Worm (Caenorhabditis elegans) whole organism, L1 larva: Measurements from ENCODE around the gene F07C3.3.

ENCODE experiments used
- F16B12.6 ChIP-seq: fragments of 150-350 bp; optimal IDR thresholded peaks from 2 replicates; lab custom pipeline; 2014; ENCODE audit warnings: missing biosample characterization, missing genetic modification characterization
- Y116A8C.19 ChIP-seq: sonication (generic microtip); optimal IDR thresholded peaks from 2 replicates; lab custom pipeline; 2016; ENCODE audit warnings: missing compliant biosample characterization, missing genetic modification characterization, borderline replicate concordance
- alr-1 ChIP-seq: fragments of 200-800 bp; sonication (Bioruptor generic); optimal IDR thresholded peaks from 2 replicates; lab custom pipeline; 2018; ENCODE audit warnings: borderline replicate concordance, mild to moderate bottlenecking, missing genetic modification characterization, missing compliant biosample characterization
- aly-2 ChIP-seq: fragments of 150-350 bp; optimal IDR thresholded peaks from 2 replicates; lab custom pipeline; 2014; ENCODE audit warnings: missing biosample characterization, missing genetic modification characterization
- blmp-1 ChIP-seq: fragments of 150-350 bp; optimal IDR thresholded peaks from 2 replicates; lab custom pipeline; 2014; ENCODE audit warnings: missing biosample characterization, missing genetic modification characterization
- ceh-63 ChIP-seq: fragments of 200-800 bp; sonication (Bioruptor generic); optimal IDR thresholded peaks from 2 replicates; lab custom pipeline; 2018; ENCODE audit warnings: mild to moderate bottlenecking, missing genetic modification characterization, missing compliant biosample characterization
- ceh-82 ChIP-seq, 3 experiments: fragments of 150-350 bp in 1 of 3; sonication (generic microtip) in 2 of 3; optimal IDR thresholded peaks; 2 replicates each; lab custom pipeline; 2014 to 2017; ENCODE audit warnings: missing biosample characterization in 3 of 3, missing genetic modification characterization in 3 of 3
- ceh-88 ChIP-seq: fragments of 200-800 bp; sonication (Bioruptor generic); IDR thresholded peaks from 2 replicates; pipeline ENCODE4 v1.3.6; 2022; ENCODE audit warnings: missing genetic modification characterization, missing compliant biosample characterization
- ces-1 ChIP-seq: fragments of 150-350 bp; optimal IDR thresholded peaks from 2 replicates; lab custom pipeline; 2014; ENCODE audit warnings: missing biosample characterization, missing genetic modification reagents, missing genetic modification characterization
- dpl-1 ChIP-seq, 3 experiments: fragments of 150-350 bp in 2 of 3; sonication (generic microtip) in 1 of 3; optimal IDR thresholded peaks; 2 replicates each; lab custom pipeline; 2014 to 2017; ENCODE audit warnings: missing biosample characterization in 3 of 3, missing genetic modification characterization in 3 of 3, missing genetic modification reagents in 3 of 3
- efl-1 ChIP-seq, 4 experiments: fragments of 150-350 bp; optimal IDR thresholded peaks in 3 of 4; peaks in 1 of 4; 1 replicate in 1 of 4; 2 replicates in 3 of 4; lab custom pipeline; 2014; ENCODE audit warnings: missing biosample characterization in 2 of 4, missing genetic modification characterization in 2 of 4, missing genetic modification reagents in 2 of 4
- egl-13 ChIP-seq: sonication (generic microtip); optimal IDR thresholded peaks from 2 replicates; lab custom pipeline; 2016; ENCODE audit warnings: missing genotype, missing genetic modification reagents, missing genetic modification characterization, missing compliant biosample characterization
- egl-27 ChIP-seq, 2 experiments: fragments of 150-350 bp in 1 of 2; sonication (generic microtip); optimal IDR thresholded peaks; 3 replicates each; lab custom pipeline; 2017 to 2018; ENCODE audit warnings: missing biosample characterization in 2 of 2, missing genetic modification characterization in 2 of 2, missing genetic modification reagents in 2 of 2
- elt-2 ChIP-seq: sonication (generic microtip); optimal IDR thresholded peaks from 2 replicates; lab custom pipeline; 2016; ENCODE audit warnings: missing genetic modification characterization, mild to moderate bottlenecking, inconsistent platforms, missing compliant biosample characterization, missing genetic modification reagents
- elt-3 ChIP-seq, 6 experiments: fragments of 150-350 bp in 1 of 6; sonication (generic microtip); optimal IDR thresholded peaks; 2 replicates each; lab custom pipeline; 2017 to 2018; ENCODE audit warnings: missing biosample characterization in 6 of 6, missing genetic modification characterization in 6 of 6, inconsistent platforms in 1 of 6
- fkh-4 ChIP-seq: sonication (generic microtip); optimal IDR thresholded peaks from 2 replicates; lab custom pipeline; 2016; ENCODE audit warnings: missing compliant biosample characterization, missing genetic modification characterization, borderline replicate concordance
- fkh-8 ChIP-seq: sonication (generic microtip); optimal IDR thresholded peaks from 2 replicates; lab custom pipeline; 2016; ENCODE audit warnings: mild to moderate bottlenecking, missing genetic modification characterization, missing compliant biosample characterization
- grh-1 ChIP-seq: fragments of 200-800 bp; sonication (Bioruptor generic); IDR thresholded peaks from 2 replicates; pipeline ENCODE4 v1.3.6; 2022; ENCODE audit warnings: missing genetic modification reagents, missing genetic modification characterization, missing compliant biosample characterization
- hpl-2 ChIP-seq: fragments of 150-350 bp; optimal IDR thresholded peaks from 2 replicates; lab custom pipeline; 2014; ENCODE audit warnings: missing biosample characterization, missing genetic modification reagents, missing genetic modification characterization
- jun-1 ChIP-seq: fragments of 150-350 bp; optimal IDR thresholded peaks from 2 replicates; lab custom pipeline; 2014; ENCODE audit warnings: missing biosample characterization, missing genetic modification reagents, missing genetic modification characterization
- lin-13 ChIP-seq: fragments of 150-350 bp; optimal IDR thresholded peaks from 2 replicates; lab custom pipeline; 2014; ENCODE audit warnings: missing biosample characterization, missing genetic modification reagents, missing genetic modification characterization
- lin-14 ChIP-seq: fragments of 200-800 bp; sonication (Bioruptor generic); optimal IDR thresholded peaks from 2 replicates; lab custom pipeline; 2018; ENCODE audit warnings: mild to moderate bottlenecking, missing genetic modification characterization, moderate library complexity, missing compliant biosample characterization
- lin-39 ChIP-seq: fragments of 150-350 bp; optimal IDR thresholded peaks from 2 replicates; lab custom pipeline; 2014; ENCODE audit warnings: missing biosample characterization, missing genetic modification reagents, missing genetic modification characterization
- lir-3 ChIP-seq: sonication (generic microtip); optimal IDR thresholded peaks from 2 replicates; lab custom pipeline; 2016; ENCODE audit warnings: mild to moderate bottlenecking, missing genetic modification characterization, moderate library complexity, missing compliant biosample characterization; ENCODE audit not compliant: poor library complexity
- mef-2 ChIP-seq: fragments of 150-350 bp; optimal IDR thresholded peaks from 2 replicates; lab custom pipeline; 2014; ENCODE audit warnings: missing biosample characterization, missing genetic modification characterization
- nhr-12 ChIP-seq: sonication (generic microtip); optimal IDR thresholded peaks from 2 replicates; lab custom pipeline; 2017; ENCODE audit warnings: missing biosample characterization, missing genetic modification characterization
- nhr-237 ChIP-seq: fragments of 150-350 bp; optimal IDR thresholded peaks from 2 replicates; lab custom pipeline; 2014; ENCODE audit warnings: missing biosample characterization, missing genetic modification characterization
- nhr-47 ChIP-seq: sonication (generic microtip); optimal IDR thresholded peaks from 2 replicates; lab custom pipeline; 2016; ENCODE audit warnings: mild to moderate bottlenecking, missing genetic modification characterization, moderate library complexity, missing compliant biosample characterization
- nhr-71 ChIP-seq: sonication (generic microtip); optimal IDR thresholded peaks from 2 replicates; lab custom pipeline; 2016; ENCODE audit warnings: mild to moderate bottlenecking, missing genetic modification characterization, moderate library complexity, missing compliant biosample characterization
- nhr-77 ChIP-seq: fragments of 150-350 bp; optimal IDR thresholded peaks from 2 replicates; lab custom pipeline; 2014; ENCODE audit warnings: missing biosample characterization, missing genetic modification characterization
- nhr-84 ChIP-seq: sonication (generic microtip); optimal IDR thresholded peaks from 2 replicates; lab custom pipeline; 2017; ENCODE audit warnings: missing biosample characterization, missing genetic modification characterization
- nhr-85 ChIP-seq: sonication (generic microtip); peaks from one replicate; lab custom pipeline; 2016; ENCODE audit warnings: missing genetic modification characterization, inconsistent platforms, missing compliant biosample characterization
- nhr-90 ChIP-seq: sonication (generic microtip); optimal IDR thresholded peaks from 2 replicates; lab custom pipeline; 2016; ENCODE audit warnings: mild to moderate bottlenecking, missing genetic modification characterization, missing compliant biosample characterization; ENCODE audit not compliant: poor library complexity
- pag-3 ChIP-seq: sonication (generic microtip); optimal IDR thresholded peaks from 2 replicates; lab custom pipeline; 2017; ENCODE audit warnings: missing genetic modification characterization, mild to moderate bottlenecking, missing compliant biosample characterization, antibody characterized with exemption, borderline replicate concordance; ENCODE audit not compliant: insufficient read depth
- pax-3 ChIP-seq: fragments of 200-800 bp; sonication (Bioruptor generic); optimal IDR thresholded peaks from 2 replicates; lab custom pipeline; 2018; ENCODE audit warnings: mild to moderate bottlenecking, missing genetic modification characterization, moderate library complexity, missing compliant biosample characterization
- pqm-1 ChIP-seq: sonication (generic microtip); optimal IDR thresholded peaks from 3 replicates; lab custom pipeline; 2017; ENCODE audit warnings: missing biosample characterization, missing genetic modification characterization
- skn-1 ChIP-seq: fragments of 150-350 bp; optimal IDR thresholded peaks from 2 replicates; lab custom pipeline; 2014; ENCODE audit warnings: missing biosample characterization, missing genetic modification characterization
- snu-23 ChIP-seq: sonication (generic microtip); optimal IDR thresholded peaks from 2 replicates; lab custom pipeline; 2016; ENCODE audit warnings: missing genetic modification characterization, missing compliant biosample characterization
- sox-4 ChIP-seq: sonication (generic microtip); optimal IDR thresholded peaks from 2 replicates; lab custom pipeline; 2016; ENCODE audit warnings: missing genetic modification characterization, missing compliant biosample characterization
- sptf-1 ChIP-seq: fragments of 150-350 bp; optimal IDR thresholded peaks from 2 replicates; lab custom pipeline; 2014; ENCODE audit warnings: missing biosample characterization, missing genetic modification characterization
- swsn-7 ChIP-seq: sonication (generic microtip); optimal IDR thresholded peaks from 2 replicates; lab custom pipeline; 2016; ENCODE audit warnings: missing genetic modification characterization, missing compliant biosample characterization
- tbx-2 ChIP-seq: sonication (generic microtip); optimal IDR thresholded peaks from 2 replicates; lab custom pipeline; 2016; ENCODE audit warnings: missing genetic modification characterization, missing compliant biosample characterization
- tlp-1 ChIP-seq: fragments of 150-350 bp; optimal IDR thresholded peaks from 2 replicates; lab custom pipeline; 2014; ENCODE audit warnings: missing biosample characterization, missing genetic modification characterization
- unc-130 ChIP-seq: fragments of 150-350 bp; optimal IDR thresholded peaks from 2 replicates; lab custom pipeline; 2017; ENCODE audit warnings: missing biosample characterization, missing genetic modification characterization, inconsistent platforms
- unc-62 ChIP-seq: fragments of 150-350 bp; optimal IDR thresholded peaks from 2 replicates; lab custom pipeline; 2014; ENCODE audit warnings: missing biosample characterization, missing genetic modification reagents, missing genetic modification characterization
- unc-86 ChIP-seq: sonication (generic microtip); optimal IDR thresholded peaks from 2 replicates; lab custom pipeline; 2016; ENCODE audit warnings: missing genetic modification characterization, missing compliant biosample characterization
- unc-98 ChIP-seq: fragments of 200-800 bp; sonication (Bioruptor generic); IDR thresholded peaks from 2 replicates; pipeline ENCODE4 v1.3.6; 2022; ENCODE audit warnings: missing genetic modification characterization, missing compliant biosample characterization
- xbp-1 ChIP-seq: sonication (generic microtip); optimal IDR thresholded peaks from 2 replicates; lab custom pipeline; 2016; ENCODE audit warnings: missing genetic modification characterization, missing compliant biosample characterization
- ztf-11 ChIP-seq, 2 experiments: sonication (generic microtip); optimal IDR thresholded peaks; 2 replicates each; lab custom pipeline; 2016 to 2017; ENCODE audit warnings: missing genetic modification characterization in 2 of 2, missing biosample characterization in 1 of 2, missing compliant biosample characterization in 1 of 2

Gene F07C3.3

ce11 chrV:9243171-9243996 lies 11.2 kb upstream of the F07C3.3 start, which contains the start of gene glo-4 (continued):
- TF ChIP-seq xbp-1 (peak; percentile 81), unc-130 (tag; lab: Kevin White, UChicago) (no peak), alr-1 (no peak), lir-3 (tag; lab: Kevin White, UChicago) (peak; percentile 28), efl-1 (optimal IDR thresholded peaks at IDR 0.05; lab: Kevin White, UChicago) (peak; percentile 82 to 85), efl-1 (GFP tag; optimal IDR thresholded peaks at IDR 0.05 in 1 of 2; lab: Kevin White, UChicago) (peak; percentile 78 to 97), nhr-85 (tag; lab: Kevin White, UChicago) (peak; percentile 91), nhr-237 (tag; lab: Kevin White, UChicago) (no peak), egl-27 (tag; optimal IDR thresholded peaks at IDR 0.05; lab: Kevin White, UChicago) (no peak), lin-14 (GFP tag; lab: Kevin White, UChicago) (peak; percentile 94), ceh-88 (GFP tag; lab: Robert Waterston, UW) (no peak), tlp-1 (tag; lab: Kevin White, UChicago) (no peak), pax-3 (no peak), swsn-7 (tag; lab: Kevin White, UChicago) (peak; percentile 91), egl-13 (tag; lab: Kevin White, UChicago) (peak; percentile 52), unc-86 (tag; lab: Kevin White, UChicago) (peak; percentile 83), pag-3 (tag; lab: Kevin White, UChicago) (peak; percentile 13), skn-1 (tag; lab: Kevin White, UChicago) (peak; percentile 52), unc-62 (GFP tag; lab: Kevin White, UChicago) (no peak), grh-1 (GFP tag; lab: Robert Waterston, UW) (peak; percentile 57; the same call in 1 of the 2 replicates), ces-1 (no peak), blmp-1 (peak; percentile 88), snu-23 (GFP tag; lab: Kevin White, UChicago) (peak; percentile 92), unc-98 (no peak), elt-3 (tag; optimal IDR thresholded peaks at IDR 0.05; lab: Kevin White, UChicago) (peak in 2 of 6 experiments; percentile 40 to 70), fkh-4 (no peak), elt-2 (tag; lab: Kevin White, UChicago) (peak; percentile 64), sptf-1 (no peak), ztf-11 (tag; optimal IDR thresholded peaks at IDR 0.05; lab: Kevin White, UChicago) (peak in 1 of 2 experiments; percentile 38), aly-2 (tag; lab: Kevin White, UChicago) (peak; percentile 58), jun-1 (tag; lab: Kevin White, UChicago) (peak; percentile 9), nhr-90 (tag; lab: Kevin White, UChicago) (peak; percentile 68), hpl-2 (no peak), dpl-1 (GFP tag; optimal IDR thresholded peaks at IDR 0.05; lab: Kevin White, UChicago) (peak; percentile 74 to 87 (median 83)), fkh-8 (tag; lab: Kevin White, UChicago) (peak; percentile 73), tbx-2 (tag; lab: Kevin White, UChicago) (peak; percentile 90), lin-39 (tag; lab: Kevin White, UChicago) (peak; percentile 34), ceh-63 (GFP tag; lab: Kevin White, UChicago) (no peak), nhr-47 (tag; lab: Kevin White, UChicago) (peak; percentile 85), nhr-84 (tag; lab: Kevin White, UChicago) (no peak), Y116A8C.19 (tag; lab: Kevin White, UChicago) (no peak), ceh-82 (tag; optimal IDR thresholded peaks at IDR 0.05; lab: Kevin White, UChicago) (peak; percentile 83 to 84 (median 83)), F16B12.6 (tag; lab: Kevin White, UChicago) (peak; percentile 48), mef-2 (peak; percentile 42), nhr-71 (tag; lab: Kevin White, UChicago) (peak; percentile 92), nhr-12 (tag; lab: Kevin White, UChicago) (no peak), sox-4 (tag; lab: Kevin White, UChicago) (no peak), pqm-1 (tag; lab: Kevin White, UChicago) (no peak), lin-13 (GFP tag; lab: Kevin White, UChicago) (peak; percentile 49), nhr-77 (peak; percentile 75)
